Worm (Caenorhabditis elegans) whole organism, L3 larva: ENCODE measurements around the gene C47E8.11.

ENCODE experiments used
- R02D3.7 ChIP-seq: fragments of 150-350 bp; optimal IDR thresholded peaks from 2 replicates; lab custom pipeline; 2014; ENCODE audit warnings: missing biosample characterization, missing genetic modification characterization
- aly-2 ChIP-seq: fragments of 150-350 bp; optimal IDR thresholded peaks from 2 replicates; lab custom pipeline; 2014; ENCODE audit warnings: missing biosample characterization, missing genetic modification characterization
- ama-1 ChIP-seq: fragments of 150-350 bp; optimal IDR thresholded peaks from 2 replicates; lab custom pipeline; 2018
- ceh-16 ChIP-seq: sonication (generic microtip); optimal IDR thresholded peaks from 2 replicates; lab custom pipeline; 2017; ENCODE audit warnings: missing biosample characterization, missing genetic modification characterization
- ceh-28 ChIP-seq: fragments of 150-350 bp; optimal IDR thresholded peaks from 2 replicates; lab custom pipeline; 2014; ENCODE audit warnings: missing biosample characterization, missing genetic modification reagents, missing genetic modification characterization
- ceh-82 ChIP-seq: fragments of 150-350 bp; optimal IDR thresholded peaks from 2 replicates; lab custom pipeline; 2014; ENCODE audit warnings: missing biosample characterization, missing genetic modification characterization
- daf-12 ChIP-seq: fragments of 150-350 bp; optimal IDR thresholded peaks from 2 replicates; lab custom pipeline; 2014; ENCODE audit warnings: missing biosample characterization, missing genetic modification reagents, missing genetic modification characterization
- egl-27 ChIP-seq: sonication (generic microtip); optimal IDR thresholded peaks from 4 replicates; lab custom pipeline; 2017; ENCODE audit warnings: missing biosample characterization, missing genetic modification reagents, missing genetic modification characterization
- egl-5 ChIP-seq: fragments of 150-350 bp; optimal IDR thresholded peaks from 2 replicates; lab custom pipeline; 2017; ENCODE audit warnings: missing biosample characterization, missing genetic modification reagents, missing genetic modification characterization, inconsistent platforms
- elt-1 ChIP-seq: fragments of 150-350 bp; optimal IDR thresholded peaks from 2 replicates; lab custom pipeline; 2014; ENCODE audit warnings: missing biosample characterization, missing genetic modification characterization
- elt-2 ChIP-seq: sonication (generic microtip); optimal IDR thresholded peaks from 2 replicates; lab custom pipeline; 2016; ENCODE audit warnings: missing genetic modification reagents, mild to moderate bottlenecking, missing genetic modification characterization, missing compliant biosample characterization
- elt-3 ChIP-seq, 3 experiments: fragments of 150-350 bp in 1 of 3; sonication (generic microtip) in 2 of 3; optimal IDR thresholded peaks; 2 replicates in 2 of 3; 4 replicates in 1 of 3; lab custom pipeline; 2014 to 2017; ENCODE audit warnings: missing biosample characterization in 3 of 3, missing genetic modification characterization in 3 of 3
- eor-1 ChIP-seq, 2 experiments: fragments of 150-350 bp; optimal IDR thresholded peaks; 2 replicates each; lab custom pipeline; 2014 to 2018; ENCODE audit warnings: missing biosample characterization in 2 of 2, missing genetic modification characterization in 2 of 2
- fkh-10 ChIP-seq: sonication (generic microtip); optimal IDR thresholded peaks from 2 replicates; lab custom pipeline; 2017; ENCODE audit warnings: missing biosample characterization, missing genetic modification reagents, missing genetic modification characterization
- fkh-2 ChIP-seq: fragments of 150-350 bp; optimal IDR thresholded peaks from 2 replicates; lab custom pipeline; 2014; ENCODE audit warnings: missing biosample characterization, missing genetic modification reagents, missing genetic modification characterization
- fos-1 ChIP-seq: fragments of 150-350 bp; optimal IDR thresholded peaks from 2 replicates; lab custom pipeline; 2014; ENCODE audit warnings: missing biosample characterization, missing genetic modification characterization
- hmg-11 ChIP-seq: sonication (generic microtip); optimal IDR thresholded peaks from 2 replicates; lab custom pipeline; 2016; ENCODE audit warnings: missing genetic modification characterization, missing compliant biosample characterization
- lin-15B ChIP-seq: fragments of 150-350 bp; optimal IDR thresholded peaks from 2 replicates; lab custom pipeline; 2014; ENCODE audit warnings: missing biosample characterization, missing genetic modification characterization
- mdl-1 ChIP-seq: fragments of 150-350 bp; optimal IDR thresholded peaks from 2 replicates; lab custom pipeline; 2014; ENCODE audit warnings: missing biosample characterization, missing genetic modification characterization
- mml-1 ChIP-seq: fragments of 150-350 bp; sonication (generic microtip); optimal IDR thresholded peaks from 3 replicates; lab custom pipeline; 2014; ENCODE audit warnings: missing biosample characterization, missing genetic modification characterization
- nfya-1 ChIP-seq: sonication (generic microtip); optimal IDR thresholded peaks from 2 replicates; lab custom pipeline; 2017; ENCODE audit warnings: missing genetic modification characterization, mild to moderate bottlenecking, missing compliant biosample characterization, antibody characterized with exemption, moderate library complexity; ENCODE audit not compliant: insufficient read depth
- nhr-11 ChIP-seq: fragments of 150-350 bp; optimal IDR thresholded peaks from 2 replicates; lab custom pipeline; 2014; ENCODE audit warnings: missing biosample characterization, missing genetic modification characterization
- nhr-12 ChIP-seq: fragments of 150-350 bp; optimal IDR thresholded peaks from 2 replicates; lab custom pipeline; 2014; ENCODE audit warnings: missing biosample characterization, missing genetic modification characterization
- nhr-23 ChIP-seq: fragments of 150-350 bp; optimal IDR thresholded peaks from 2 replicates; lab custom pipeline; 2014; ENCODE audit warnings: missing biosample characterization, missing genetic modification reagents, missing genetic modification characterization
- nhr-237 ChIP-seq: fragments of 150-350 bp; optimal IDR thresholded peaks from 2 replicates; lab custom pipeline; 2014; ENCODE audit warnings: missing biosample characterization, missing genetic modification characterization
- nhr-25 ChIP-seq: sonication (generic microtip); optimal IDR thresholded peaks from 2 replicates; lab custom pipeline; 2017; ENCODE audit warnings: missing biosample characterization, missing genetic modification characterization
- nhr-43 ChIP-seq: sonication (generic microtip); optimal IDR thresholded peaks from 2 replicates; lab custom pipeline; 2016; ENCODE audit warnings: mild to moderate bottlenecking, missing genetic modification characterization, missing compliant biosample characterization; ENCODE audit not compliant: poor library complexity, severe bottlenecking
- pha-4 ChIP-seq: fragments of 150-350 bp; optimal IDR thresholded peaks from 2 replicates; lab custom pipeline; 2014; ENCODE audit warnings: missing biosample characterization, missing genetic modification reagents, missing genetic modification characterization
- pqm-1 ChIP-seq: fragments of 150-350 bp; optimal IDR thresholded peaks from 2 replicates; lab custom pipeline; 2017; ENCODE audit warnings: missing biosample characterization, missing genetic modification characterization, inconsistent platforms
- skn-1 ChIP-seq: fragments of 150-350 bp; optimal IDR thresholded peaks from 2 replicates; lab custom pipeline; 2014; ENCODE audit warnings: missing biosample characterization, missing genetic modification characterization
- snpc-4 ChIP-seq: fragments of 150-350 bp; optimal IDR thresholded peaks from 2 replicates; lab custom pipeline; 2014; ENCODE audit warnings: missing biosample characterization, missing genetic modification characterization
- tbx-2 ChIP-seq: sonication (generic microtip); optimal IDR thresholded peaks from 2 replicates; lab custom pipeline; 2016; ENCODE audit warnings: mild to moderate bottlenecking, missing genetic modification characterization, missing compliant biosample characterization
- unc-62 ChIP-seq: fragments of 150-350 bp; sonication (generic microtip); optimal IDR thresholded peaks from 4 replicates; lab custom pipeline; 2014; ENCODE audit warnings: missing biosample characterization, missing genetic modification reagents, missing genetic modification characterization
- zag-1 ChIP-seq: fragments of 150-350 bp; optimal IDR thresholded peaks from 2 replicates; lab custom pipeline; 2014; ENCODE audit warnings: missing biosample characterization, missing genetic modification characterization
- ztf-11 ChIP-seq: fragments of 150-350 bp; optimal IDR thresholded peaks from 2 replicates; lab custom pipeline; 2014; ENCODE audit warnings: missing biosample characterization, missing genetic modification characterization
- ztf-4 ChIP-seq: fragments of 150-350 bp; optimal IDR thresholded peaks from 2 replicates; lab custom pipeline; 2014; ENCODE audit warnings: missing biosample characterization, missing genetic modification characterization

C47E8.11 gene

DNA sequence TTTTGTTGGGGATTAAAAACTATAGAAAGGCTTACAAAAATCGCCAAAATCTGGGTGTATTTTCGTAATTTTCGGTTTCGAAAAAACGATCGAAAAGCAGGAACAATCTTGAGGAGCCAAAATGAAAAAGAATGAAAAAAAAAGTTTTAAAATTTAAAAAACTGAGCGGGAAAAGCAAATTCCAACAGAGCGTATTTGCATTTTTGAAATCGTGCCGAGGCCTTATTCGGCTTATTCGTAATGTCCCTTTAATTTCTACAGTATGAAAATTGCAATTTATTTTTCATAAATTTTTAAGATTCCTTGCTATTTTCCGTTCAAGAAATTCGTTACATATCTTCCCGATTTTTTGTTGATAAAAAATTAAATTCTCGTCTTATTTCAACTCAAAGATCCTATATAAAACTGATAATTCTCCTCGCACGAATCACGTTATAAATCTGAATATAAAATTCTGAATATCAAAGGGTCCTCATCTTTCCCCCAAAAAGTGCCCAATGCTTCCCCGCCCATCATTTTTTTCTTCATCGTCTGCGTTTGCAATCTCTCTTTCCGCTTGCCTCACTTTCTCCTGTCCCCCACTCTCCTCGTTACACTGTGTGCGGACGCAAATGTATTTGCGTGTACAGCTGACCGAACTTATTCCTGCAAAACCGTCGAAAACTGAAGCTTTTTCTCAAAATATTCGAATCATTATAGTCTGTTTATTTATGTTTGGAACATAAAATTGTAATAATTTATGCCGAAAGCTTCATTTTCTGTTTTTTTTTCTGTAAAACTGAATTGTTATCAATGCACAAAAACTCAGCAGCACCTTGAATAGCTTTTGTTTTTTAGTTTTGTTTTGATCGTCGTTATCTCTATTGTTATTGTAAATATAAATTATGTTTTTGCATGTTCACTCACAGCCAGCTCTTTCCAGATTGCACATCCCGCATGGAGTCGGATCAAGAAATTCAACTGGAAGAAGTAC lies 42.3 kb upstream of the C47E8.11 start, which contains the start of the genes rfc-1 and pmp-3:
Gene rfc-1 (minus strand): TSS at position 163 of the 973 bp plus-strand sequence.
Gene pmp-3 (plus strand): TSS at position 923 of the 973 bp plus-strand sequence.
- no peak for TF ChIP-seq fkh-2 (tag; lab: Kevin White, UChicago)
- TF ChIP-seq elt-3 (tag; optimal IDR thresholded peaks at IDR 0.05; lab: Kevin White, UChicago) = no peak
- TF ChIP-seq nfya-1 (tag; lab: Kevin White, UChicago) = peak; percentile 9
- no peak for TF ChIP-seq egl-27 (tag; lab: Kevin White, UChicago)
- TF ChIP-seq elt-2 (tag; lab: Kevin White, UChicago) = no peak
- TF ChIP-seq lin-15B (tag; lab: Kevin White, UChicago) = peak; percentile 31
- peak; percentile 39 for TF ChIP-seq hmg-11
- no peak for TF ChIP-seq tbx-2 (tag; lab: Kevin White, UChicago)
- TF ChIP-seq pha-4 (tag; lab: Kevin White, UChicago) = peak; percentile 30
- TF ChIP-seq nhr-23 (tag; lab: Kevin White, UChicago) = peak; percentile 5
- TF ChIP-seq nhr-43 (tag; lab: Kevin White, UChicago) = no peak

DNA sequence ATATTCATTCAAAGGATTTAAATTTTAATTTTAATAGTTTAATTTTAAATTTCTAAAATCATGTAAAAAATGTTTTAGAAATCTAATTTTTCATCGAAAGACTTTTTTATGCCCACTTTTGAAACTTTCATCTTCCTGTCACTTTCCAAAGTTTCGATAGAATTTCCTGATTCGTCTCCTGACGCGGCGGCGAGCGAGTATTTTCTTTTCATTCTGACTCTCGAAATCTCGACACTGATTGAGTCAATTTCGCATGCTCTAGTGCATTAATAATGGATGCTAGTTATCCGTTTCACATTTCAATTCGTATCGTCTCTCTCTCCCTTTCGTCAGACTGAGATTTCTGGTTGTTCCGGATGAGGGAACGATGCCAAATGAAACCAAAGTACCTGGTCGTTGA lies 39.6 kb upstream of the C47E8.11 start:
- TF ChIP-seq ama-1 (lab: Kevin White, UChicago) (no peak), fkh-10 (peak; percentile 80), ztf-11 (tag; lab: Kevin White, UChicago) (no peak), skn-1 (tag; lab: Kevin White, UChicago) (no peak)

DNA sequence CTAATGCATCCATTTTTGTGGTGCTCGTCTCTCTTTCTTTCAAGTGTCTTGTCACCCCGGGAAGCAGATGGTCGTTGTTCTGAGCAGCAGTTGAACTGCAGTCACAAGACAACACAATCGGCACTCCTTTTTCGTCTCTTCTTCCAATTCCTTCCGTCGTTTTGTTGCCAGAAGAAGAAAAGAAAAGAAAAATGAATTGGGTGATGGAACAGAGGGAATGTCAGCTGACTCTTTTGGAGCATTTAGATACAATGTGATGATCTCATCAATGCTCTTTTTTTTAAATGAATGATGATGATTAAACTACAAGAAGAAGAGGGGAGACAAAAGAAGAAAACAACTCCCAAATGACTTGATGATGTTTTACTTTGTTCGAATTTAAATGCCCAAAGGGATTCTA lies 38.5 kb upstream of the C47E8.11 start:
- TF ChIP-seq daf-12 (tag; lab: Kevin White, UChicago) (no peak), skn-1 (tag; lab: Kevin White, UChicago) (peak; percentile 17), unc-62 (GFP tag; lab: Kevin White, UChicago) (no peak), mdl-1 (tag; lab: Kevin White, UChicago) (no peak), eor-1 (tag; optimal IDR thresholded peaks at IDR 0.05; lab: Kevin White, UChicago) (no peak), egl-5 (peak; percentile 39), pqm-1 (tag; lab: Kevin White, UChicago) (no peak), nfya-1 (tag; lab: Kevin White, UChicago) (peak; percentile 6), fkh-10 (peak; percentile 12), ceh-16 (tag; lab: Kevin White, UChicago) (no peak), ceh-28 (tag; lab: Kevin White, UChicago) (no peak), nhr-23 (tag; lab: Kevin White, UChicago) (no peak), aly-2 (no peak)

DNA sequence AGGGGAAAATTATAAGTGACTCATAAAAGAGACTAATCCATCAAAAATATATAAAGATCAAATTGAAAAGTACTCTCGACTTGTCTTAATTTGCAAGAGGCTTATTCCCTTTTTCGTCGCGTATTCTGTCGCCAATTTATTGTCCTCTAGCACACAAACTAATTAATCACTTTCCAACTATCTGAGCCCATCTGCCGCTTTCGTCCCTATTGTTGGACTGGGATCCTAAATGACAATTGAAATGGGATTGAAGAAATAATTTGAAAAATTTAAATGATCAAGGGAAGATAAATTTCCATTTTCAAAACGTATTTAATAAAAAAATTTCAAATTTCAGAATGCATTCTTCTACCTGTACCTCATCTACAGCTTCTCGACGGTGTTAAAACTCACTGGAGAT lies 37.8 kb upstream of the C47E8.11 start:
- TF ChIP-seq ztf-11 (tag; lab: Kevin White, UChicago) = no peak

DNA sequence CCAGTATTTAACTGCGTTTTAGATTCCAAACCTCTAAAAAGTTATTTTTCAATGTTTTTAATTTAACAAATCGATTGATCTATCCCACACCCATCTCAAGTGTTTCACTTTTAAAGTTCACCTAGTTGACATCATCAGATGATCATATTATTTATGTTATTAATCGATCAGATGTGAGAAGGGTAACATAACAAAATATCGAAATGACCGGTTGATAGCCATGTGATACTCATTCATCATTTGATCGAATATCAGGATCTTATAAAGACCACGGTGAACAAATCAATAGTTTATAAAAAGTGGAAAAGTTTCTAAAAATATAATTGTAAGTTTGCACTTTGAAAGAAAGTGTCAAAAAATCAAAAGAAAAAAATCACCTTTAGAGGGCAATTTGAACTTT lies 32.7 kb upstream of the C47E8.11 start:
- TF ChIP-seq elt-1 (tag; lab: Kevin White, UChicago) = no peak
- TF ChIP-seq, all 47 proteins: peak for 0

DNA sequence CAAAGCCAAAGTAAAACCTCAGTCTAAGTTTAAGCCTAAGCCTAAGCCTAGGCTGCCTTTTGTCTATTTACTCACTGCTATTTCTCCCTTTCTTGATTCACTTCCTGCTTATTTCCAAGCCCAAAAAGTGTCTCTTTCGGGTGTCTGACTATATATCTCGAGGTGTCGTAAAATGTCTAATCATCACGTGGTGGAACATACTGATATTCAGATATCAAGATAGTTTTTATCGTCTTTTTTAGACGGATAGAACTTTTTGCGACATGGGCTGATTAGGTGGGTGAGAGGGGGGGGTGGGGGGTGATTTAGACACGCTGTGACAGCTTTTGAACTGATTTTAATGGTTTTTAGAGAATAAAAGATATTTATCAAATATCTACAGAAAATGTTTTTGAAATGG lies 31.4 kb upstream of the C47E8.11 start:
- no peak for TF ChIP-seq egl-27 (tag; lab: Kevin White, UChicago)
- TF ChIP-seq nhr-12 = no peak
- TF ChIP-seq hmg-11 = no peak
- TF ChIP-seq ztf-4 = no peak

DNA sequence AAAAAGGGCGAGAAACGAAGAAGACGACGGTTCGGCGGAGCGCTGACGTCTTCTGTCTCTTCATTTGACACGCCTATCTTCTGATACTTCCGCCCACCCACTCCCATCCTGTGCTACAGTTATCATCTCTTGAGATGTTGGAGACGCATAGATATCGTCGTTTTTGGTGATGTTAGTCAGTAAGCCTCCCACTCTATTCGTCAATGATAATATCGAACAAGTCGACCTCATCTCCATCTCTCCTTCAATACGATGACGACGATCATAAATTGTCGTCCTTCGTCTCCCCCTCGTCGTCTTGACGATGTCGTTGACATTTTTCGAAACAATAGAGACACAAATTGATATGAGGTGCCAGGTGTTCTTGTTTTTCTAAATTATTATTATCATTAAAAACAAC lies 30.3 kb upstream of the C47E8.11 start, which contains the start of gene slc-25A29:
Gene slc-25A29 (minus strand): TSS at position 45 of the 400 bp plus-strand sequence.
- no peak for TF ChIP-seq ceh-16 (tag; lab: Kevin White, UChicago)
- no peak for TF ChIP-seq tbx-2 (tag; lab: Kevin White, UChicago)
- TF ChIP-seq snpc-4 (tag; lab: Kevin White, UChicago) = no peak
- peak; percentile 37 for TF ChIP-seq nhr-25 (tag; lab: Kevin White, UChicago)
- TF ChIP-seq nhr-11 (tag; lab: Kevin White, UChicago) = no peak
- TF ChIP-seq elt-3 (tag; optimal IDR thresholded peaks at IDR 0.05; lab: Kevin White, UChicago) = peak in 2 of 3 experiments; percentile 54 to 63
- no peak for TF ChIP-seq fos-1 (tag; lab: Kevin White, UChicago)
- no peak for TF ChIP-seq pha-4 (tag; lab: Kevin White, UChicago)
- TF ChIP-seq ztf-11 (tag; lab: Kevin White, UChicago) = no peak
- TF ChIP-seq zag-1 = no peak
- TF ChIP-seq egl-5 = no peak
- TF ChIP-seq unc-62 (GFP tag; lab: Kevin White, UChicago) = no peak
- peak; percentile 16 for TF ChIP-seq nhr-23 (tag; lab: Kevin White, UChicago)
- TF ChIP-seq mdl-1 (tag; lab: Kevin White, UChicago) = no peak
- no peak for TF ChIP-seq lin-15B (tag; lab: Kevin White, UChicago)
- TF ChIP-seq mml-1 (tag; lab: Kevin White, UChicago) = no peak
- no peak for TF ChIP-seq R02D3.7
- TF ChIP-seq nhr-237 (tag; lab: Kevin White, UChicago) = no peak
- TF ChIP-seq eor-1 (tag; optimal IDR thresholded peaks at IDR 0.05; lab: Kevin White, UChicago) = no peak
- no peak for TF ChIP-seq fkh-10
- no peak for TF ChIP-seq ceh-82 (tag; lab: Kevin White, UChicago)
- no peak for TF ChIP-seq nhr-43 (tag; lab: Kevin White, UChicago)
- no peak for TF ChIP-seq fkh-2 (tag; lab: Kevin White, UChicago)
